Fruit fly (Drosophila melanogaster) whole organism, embryonic: Measurements from ENCODE around the gene Actbeta.

ENCODE experiments used
- ATbp ChIP-seq: fragments of 200-800 bp; sonication (Bioruptor generic); optimal IDR thresholded peaks from 2 replicates; lab custom pipeline; 2017; ENCODE audit warnings: missing biosample characterization, mild to moderate bottlenecking, missing genetic modification characterization, missing genetic modification reagents
- Abd-B ChIP-seq: fragments of 200-800 bp; sonication (Bioruptor generic); optimal IDR thresholded peaks from 2 replicates; lab custom pipeline; 2018; ENCODE audit warnings: missing biosample characterization, mild to moderate bottlenecking, missing genetic modification characterization, moderate library complexity
- Atf-2 ChIP-seq: fragments of 200-800 bp; sonication (Bioruptor generic); optimal IDR thresholded peaks from 2 replicates; lab custom pipeline; 2016; ENCODE audit warnings: missing biosample characterization, missing genetic modification characterization
- CG10209 ChIP-seq: fragments of 200-800 bp; sonication (Bioruptor generic); optimal IDR thresholded peaks from 3 replicates; lab custom pipeline; 2017; ENCODE audit warnings: missing biosample characterization, mild to moderate bottlenecking, missing genetic modification characterization, missing genetic modification reagents
- CG10267 ChIP-seq: fragments of 200-800 bp; sonication (Bioruptor generic); optimal IDR thresholded peaks from 2 replicates; lab custom pipeline; 2018; ENCODE audit warnings: missing biosample characterization, mild to moderate bottlenecking, missing genetic modification characterization, moderate library complexity
- CG10462 ChIP-seq: fragments of 200-800 bp; sonication (Bioruptor generic); optimal IDR thresholded peaks from 2 replicates; lab custom pipeline; 2016; ENCODE audit warnings: missing biosample characterization, missing genetic modification characterization
- CG10543 ChIP-seq: fragments of 200-800 bp; sonication (Bioruptor generic); optimal IDR thresholded peaks from 3 replicates; lab custom pipeline; 2017; ENCODE audit warnings: missing biosample characterization, mild to moderate bottlenecking, missing genetic modification characterization, moderate library complexity
- CG11093 ChIP-seq: fragments of 200-800 bp; sonication (Bioruptor generic); IDR thresholded peaks from 3 replicates; pipeline ENCODE4 v1.3.6; 2022; ENCODE audit warnings: missing biosample characterization, missing genetic modification characterization
- CG12391 ChIP-seq: fragments of 200-800 bp; sonication (Bioruptor generic); optimal IDR thresholded peaks from 3 replicates; lab custom pipeline; 2018; ENCODE audit warnings: missing biosample characterization, mild to moderate bottlenecking, missing genetic modification characterization, moderate library complexity
- CG12744 ChIP-seq: fragments of 200-800 bp; sonication (Bioruptor generic); optimal IDR thresholded peaks from 2 replicates; lab custom pipeline; 2016; ENCODE audit warnings: missing biosample characterization, missing genetic modification characterization
- CG17568 ChIP-seq: fragments of 200-800 bp; sonication (Bioruptor generic); optimal IDR thresholded peaks from 2 replicates; lab custom pipeline; 2018; ENCODE audit warnings: missing biosample characterization, mild to moderate bottlenecking, missing genetic modification characterization, moderate library complexity
- CG17612 ChIP-seq: fragments of 200-800 bp; sonication (Bioruptor generic); IDR thresholded peaks from 2 replicates; pipeline ENCODE4 v1.3.6; 2022; ENCODE audit warnings: missing biosample characterization, missing genetic modification characterization
- CG31441 ChIP-seq: fragments of 200-800 bp; sonication (Bioruptor generic); IDR thresholded peaks from 2 replicates; pipeline ENCODE4 v1.3.6; 2022; ENCODE audit warnings: missing biosample characterization, missing genetic modification characterization
- CG4707 ChIP-seq: fragments of 200-800 bp; sonication (Bioruptor generic); optimal IDR thresholded peaks from 2 replicates; lab custom pipeline; 2018; ENCODE audit warnings: missing biosample characterization, mild to moderate bottlenecking, missing genetic modification characterization, moderate library complexity
- CG8089 ChIP-seq: fragments of 200-800 bp; sonication (Bioruptor generic); optimal IDR thresholded peaks from 3 replicates; lab custom pipeline; 2016; ENCODE audit warnings: missing biosample characterization, missing genetic modification characterization
- CG8388 ChIP-seq: fragments of 200-800 bp; sonication (Bioruptor generic); optimal IDR thresholded peaks from 2 replicates; lab custom pipeline; 2019; ENCODE audit warnings: missing biosample characterization, mild to moderate bottlenecking, missing genetic modification characterization, moderate library complexity
- CG9876 ChIP-seq: fragments of 200-800 bp; sonication (Bioruptor generic); optimal IDR thresholded peaks from 2 replicates; lab custom pipeline; 2016; ENCODE audit warnings: missing biosample characterization, missing genetic modification characterization
- Elba2 ChIP-seq: fragments of 200-800 bp; sonication (Bioruptor generic); optimal IDR thresholded peaks from 3 replicates; lab custom pipeline; 2016; ENCODE audit warnings: missing biosample characterization, missing genetic modification characterization
- Jarid2 ChIP-seq: fragments of 200-800 bp; sonication (Bioruptor generic); optimal IDR thresholded peaks from 3 replicates; lab custom pipeline; 2017; ENCODE audit warnings: mild to moderate bottlenecking, missing biosample characterization, missing genetic modification reagents, missing genetic modification characterization
- Opbp ChIP-seq: fragments of 200-800 bp; sonication (Bioruptor generic); IDR thresholded peaks from 3 replicates; pipeline ENCODE4 v1.3.6; 2022; ENCODE audit warnings: missing biosample characterization, missing genetic modification characterization; ENCODE audit not compliant: partially characterized antibody
- Six4 ChIP-seq: fragments of 200-800 bp; sonication (Bioruptor generic); optimal IDR thresholded peaks from 2 replicates; lab custom pipeline; 2016; ENCODE audit warnings: missing biosample characterization, missing genetic modification characterization
- Sox102F ChIP-seq: fragments of 200-800 bp; sonication (Bioruptor generic); optimal IDR thresholded peaks from 2 replicates; lab custom pipeline; 2018; ENCODE audit warnings: missing biosample characterization, mild to moderate bottlenecking, missing genetic modification characterization, moderate library complexity
- Sry-δ ChIP-seq: fragments of 200-800 bp; sonication (Bioruptor generic); optimal IDR thresholded peaks from 2 replicates; lab custom pipeline; 2016; ENCODE audit warnings: missing biosample characterization, missing genetic modification characterization
- Taf1 ChIP-seq: fragments of 200-800 bp; sonication (Bioruptor generic); IDR thresholded peaks from 2 replicates; pipeline ENCODE4 v1.3.6; 2022; ENCODE audit warnings: missing biosample characterization, missing genetic modification characterization
- Usf ChIP-seq: fragments of 200-800 bp; sonication (Bioruptor generic); optimal IDR thresholded peaks from 2 replicates; lab custom pipeline; 2017; ENCODE audit warnings: missing genotype, missing biosample characterization, missing genetic modification characterization
- Xrp1 ChIP-seq: fragments of 200-800 bp; sonication (Bioruptor generic); IDR thresholded peaks from 2 replicates; pipeline ENCODE4 v1.3.6; 2022; ENCODE audit warnings: missing biosample characterization, missing genetic modification characterization
- ash1 ChIP-seq: fragments of 200-800 bp; sonication (Bioruptor generic); optimal IDR thresholded peaks from 2 replicates; lab custom pipeline; 2018; ENCODE audit warnings: missing biosample characterization, mild to moderate bottlenecking, missing genetic modification characterization
- bcd ChIP-seq: fragments of 200-800 bp; sonication (Bioruptor generic); optimal IDR thresholded peaks from 2 replicates; lab custom pipeline; 2017; ENCODE audit warnings: missing biosample characterization, mild to moderate bottlenecking, missing genetic modification characterization
- bigmax ChIP-seq: fragments of 200-800 bp; sonication (Bioruptor generic); optimal IDR thresholded peaks from 2 replicates; lab custom pipeline; 2018; ENCODE audit warnings: missing biosample characterization, mild to moderate bottlenecking, missing genetic modification characterization
- cg ChIP-seq: fragments of 200-800 bp; sonication (Bioruptor generic); optimal IDR thresholded peaks from 3 replicates; lab custom pipeline; 2019; ENCODE audit warnings: missing biosample characterization, mild to moderate bottlenecking, missing genetic modification characterization, moderate library complexity
- croc ChIP-seq: fragments of 200-800 bp; sonication (Bioruptor generic); conservative IDR thresholded peaks from 3 replicates; pipeline ENCODE4 v1.3.6; 2022; ENCODE audit warnings: missing biosample characterization, missing genetic modification characterization
- ems ChIP-seq: fragments of 200-800 bp; sonication (Bioruptor generic); optimal IDR thresholded peaks from 3 replicates; lab custom pipeline; 2016; ENCODE audit warnings: missing biosample characterization, missing genetic modification characterization
- fu2 ChIP-seq: fragments of 200-800 bp; sonication (Bioruptor generic); optimal IDR thresholded peaks from 2 replicates; lab custom pipeline; 2016; ENCODE audit warnings: missing biosample characterization, missing genetic modification characterization
- gcm ChIP-seq: fragments of 200-800 bp; sonication (Bioruptor generic); optimal IDR thresholded peaks from 2 replicates; lab custom pipeline; 2019; ENCODE audit warnings: missing biosample characterization, mild to moderate bottlenecking, missing genetic modification characterization, moderate library complexity
- h ChIP-seq: fragments of >200 bp; optimal IDR thresholded peaks from 2 replicates; lab custom pipeline; 2017
- ind ChIP-seq: fragments of 200-800 bp; sonication (Bioruptor generic); optimal IDR thresholded peaks from 3 replicates; lab custom pipeline; 2016; ENCODE audit warnings: missing biosample characterization, missing genetic modification characterization
- klu ChIP-seq: fragments of 200-800 bp; sonication (Bioruptor generic); IDR thresholded peaks from 2 replicates; pipeline ENCODE4 v1.3.6; 2022; ENCODE audit warnings: missing biosample characterization, missing genetic modification characterization
- kni ChIP-seq: fragments of 200-800 bp; sonication (Bioruptor generic); optimal IDR thresholded peaks from 3 replicates; lab custom pipeline; 2017; ENCODE audit warnings: mild to moderate bottlenecking, missing biosample characterization, missing genetic modification reagents, missing genetic modification characterization
- lmd ChIP-seq: fragments of 200-800 bp; sonication (Bioruptor generic); IDR thresholded peaks from 2 replicates; pipeline ENCODE4 v1.3.6; 2022; ENCODE audit warnings: missing biosample characterization, missing genetic modification characterization
- maf-S ChIP-seq: fragments of 200-800 bp; sonication (Bioruptor generic); optimal IDR thresholded peaks from 2 replicates; lab custom pipeline; 2016; ENCODE audit warnings: missing biosample characterization, missing genetic modification characterization
- nerfin-1 ChIP-seq: fragments of 200-800 bp; sonication (Bioruptor generic); optimal IDR thresholded peaks from 3 replicates; lab custom pipeline; 2019; ENCODE audit warnings: missing biosample characterization, mild to moderate bottlenecking, missing genetic modification characterization, moderate library complexity
- nerfin-2 ChIP-seq: fragments of 200-800 bp; sonication (Bioruptor generic); IDR thresholded peaks from 2 replicates; pipeline ENCODE4 v1.3.6; 2022; ENCODE audit warnings: missing biosample characterization, missing genetic modification characterization; ENCODE audit not compliant: partially characterized antibody
- odd ChIP-seq: fragments of 200-800 bp; sonication (Bioruptor generic); optimal IDR thresholded peaks from 2 replicates; lab custom pipeline; 2017; ENCODE audit warnings: missing biosample characterization, mild to moderate bottlenecking, missing genetic modification characterization
- pita ChIP-seq: fragments of 200-800 bp; sonication (Bioruptor generic); optimal IDR thresholded peaks from 2 replicates; lab custom pipeline; 2017; ENCODE audit warnings: missing biosample characterization, mild to moderate bottlenecking, missing genetic modification characterization
- prd ChIP-seq, 3 experiments: fragments of >200 bp in 2 of 3; fragments of 200-800 bp in 1 of 3; sonication (Bioruptor generic) in 1 of 3; optimal IDR thresholded peaks in 2 of 3; IDR thresholded peaks in 1 of 3; 2 replicates in 2 of 3; 3 replicates in 1 of 3; pipeline versions ENCODE4 v1.3.6 to Lab custom; 2017 to 2022; ENCODE audit warnings: missing biosample characterization in 1 of 3, missing genetic modification characterization in 1 of 3
- repo ChIP-seq: fragments of 200-800 bp; sonication (Bioruptor generic); optimal IDR thresholded peaks from 2 replicates; lab custom pipeline; 2016; ENCODE audit warnings: missing biosample characterization, missing genetic modification characterization
- sima ChIP-seq: fragments of 200-800 bp; sonication (Bioruptor generic); optimal IDR thresholded peaks from 2 replicates; lab custom pipeline; 2016; ENCODE audit warnings: missing biosample characterization, missing genetic modification characterization
- sisA ChIP-seq: fragments of 200-800 bp; sonication (Bioruptor generic); IDR thresholded peaks from 2 replicates; pipeline ENCODE4 v1.3.6; 2022; ENCODE audit warnings: missing biosample characterization, missing genetic modification characterization
- tll ChIP-seq, 2 experiments: fragments of 200-800 bp in 1 of 2; fragments of >200 bp in 1 of 2; sonication (Bioruptor generic) in 1 of 2; optimal IDR thresholded peaks; 2 replicates each; lab custom pipeline; 2017 to 2019; ENCODE audit warnings: missing biosample characterization in 2 of 2, missing genetic modification characterization in 2 of 2, mild to moderate bottlenecking in 1 of 2, moderate library complexity in 1 of 2
- wdn ChIP-seq: fragments of 200-800 bp; sonication (Bioruptor generic); IDR thresholded peaks from 2 replicates; pipeline ENCODE4 v1.3.6; 2022; ENCODE audit warnings: missing biosample characterization, missing genetic modification characterization
- zfh2 ChIP-seq: fragments of 200-800 bp; sonication (Bioruptor generic); optimal IDR thresholded peaks from 2 replicates; lab custom pipeline; 2016; ENCODE audit warnings: missing biosample characterization, missing genetic modification characterization

The Actbeta gene

dm6 chr4:1031687-1032140 is 52.9 kb downstream of the Actbeta start, which contains the start of gene CG11076 (continued):
- TF ChIP-seq CG9876 (GFP tag; lab: Kevin White, UChicago), result no peak
- TF ChIP-seq zfh2, result peak; percentile 8
- no peak for TF ChIP-seq kni (GFP tag; lab: Kevin White, UChicago)
- peak; percentile 74 for TF ChIP-seq CG17568 (GFP tag; lab: Kevin White, UChicago)
- no peak for TF ChIP-seq ash1 (GFP tag; lab: Kevin White, UChicago)
- TF ChIP-seq sima (GFP tag; lab: Kevin White, UChicago), result no peak
- TF ChIP-seq ATbp (GFP tag; lab: Kevin White, UChicago), result no peak
- TF ChIP-seq CG10543 (GFP tag; lab: Kevin White, UChicago), result no peak
- no peak for TF ChIP-seq Jarid2
- no peak for TF ChIP-seq Taf1 (GFP tag; lab: Robert Waterston, UW)
- no peak for TF ChIP-seq Usf
- TF ChIP-seq CG31441, result no peak
- no peak for TF ChIP-seq lmd (GFP tag; lab: Robert Waterston, UW)
- no peak for TF ChIP-seq gcm (GFP tag; lab: Kevin White, UChicago)
- TF ChIP-seq ems (GFP tag; lab: Kevin White, UChicago), result peak; percentile 23
- TF ChIP-seq tll (GFP tag; optimal IDR thresholded peaks at IDR 0.05; lab: Kevin White, UChicago), result no peak
- TF ChIP-seq ind (GFP tag; lab: Kevin White, UChicago), result no peak
- TF ChIP-seq klu (GFP tag; lab: Robert Waterston, UW), result no peak
- TF ChIP-seq CG10209 (GFP tag; lab: Kevin White, UChicago), result no peak
- TF ChIP-seq wdn (GFP tag; lab: Robert Waterston, UW), result no peak
- TF ChIP-seq CG17612, result no peak
- TF ChIP-seq sisA (GFP tag; lab: Robert Waterston, UW), result no peak
- TF ChIP-seq cg (GFP tag; lab: Kevin White, UChicago), result no peak
- no peak for TF ChIP-seq repo (GFP tag; lab: Kevin White, UChicago)
- no peak for TF ChIP-seq Abd-B (GFP tag; lab: Kevin White, UChicago)
- TF ChIP-seq maf-S (GFP tag; lab: Kevin White, UChicago), result peak; percentile 11
- TF ChIP-seq CG12391 (tag; lab: Kevin White, UChicago), result no peak
- TF ChIP-seq pita, result no peak
- TF ChIP-seq nerfin-2, result peak; percentile 64; the same call in 1 of the 2 replicates
- no peak for TF ChIP-seq prd (optimal IDR thresholded peaks at IDR 0.05; lab: Kevin White, UChicago)
- TF ChIP-seq prd (GFP tag; IDR thresholded peaks at IDR 0.05; lab: Robert Waterston, UW), result no peak
- no peak for TF ChIP-seq Sox102F (GFP tag; lab: Kevin White, UChicago)
- no peak for TF ChIP-seq CG12744
- TF ChIP-seq CG10462, result no peak
- peak; percentile 17 for TF ChIP-seq CG10267 (tag; lab: Kevin White, UChicago)
- TF ChIP-seq croc (GFP tag; lab: Robert Waterston, UW), result no peak
- no peak for TF ChIP-seq bcd (GFP tag; lab: Kevin White, UChicago)
- peak; percentile 90; the same call in 2 of the 3 replicates for TF ChIP-seq Opbp
- no peak for TF ChIP-seq CG8388 (GFP tag; lab: Kevin White, UChicago)
- TF ChIP-seq CG11093 (GFP tag; lab: Robert Waterston, UW), result no peak
- 0 out of 2 replicates have a peak, but pooled peaks have one; percentile 31 for TF ChIP-seq Xrp1 (GFP tag; lab: Robert Waterston, UW)
- TF ChIP-seq h (lab: Kevin White, UChicago), result no peak
- TF ChIP-seq Sry-δ (GFP tag; lab: Kevin White, UChicago), result peak; percentile 85
- TF ChIP-seq CG4707 (GFP tag; lab: Kevin White, UChicago), result no peak
- no peak for TF ChIP-seq Six4
- peak; percentile 93 for TF ChIP-seq bigmax (GFP tag; lab: Kevin White, UChicago)
- TF ChIP-seq fu2 (GFP tag; lab: Kevin White, UChicago), result peak; percentile 6
- no peak for TF ChIP-seq Elba2
- no peak for TF ChIP-seq odd
- no peak for TF ChIP-seq Atf-2 (GFP tag; lab: Kevin White, UChicago)
- peak; percentile 56 for TF ChIP-seq CG8089 (GFP tag; lab: Kevin White, UChicago)
- no peak for TF ChIP-seq nerfin-1
